Fruit fly (Drosophila melanogaster): ENCODE measurements around the gene Ulp1.

DNA sequence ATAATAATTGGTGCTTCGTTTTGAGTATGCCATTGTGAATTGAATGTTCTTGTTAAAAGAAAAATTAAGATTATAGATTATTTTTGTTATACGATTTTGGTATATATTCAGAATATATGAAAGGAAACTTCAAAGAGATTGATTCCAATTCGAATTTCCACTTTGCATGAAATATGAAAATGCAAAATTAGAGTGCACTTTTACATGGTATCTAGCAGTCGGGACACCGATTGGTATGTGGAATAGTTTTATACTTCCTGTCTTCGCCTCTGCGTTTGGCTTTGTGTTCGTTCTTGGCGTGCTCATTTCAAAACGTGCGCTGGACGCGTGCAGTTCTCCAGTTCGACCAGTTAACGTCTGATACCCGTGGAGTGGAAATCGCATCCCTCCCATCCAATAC is 24.9 kb downstream of the Ulp1 start, which contains the start of gene CG33253:
- TF ChIP-seq CG8478 (optimal IDR thresholded peaks at IDR 0.05) (no peak), CTCF (optimal IDR thresholded peaks at IDR 0.05) (no peak)

Data from S2 (cell line).